Worm (Caenorhabditis elegans): Measurements from ENCODE around the gene T20D4.19.

ce11 chrV:3409498-3409897, 21.9 kb downstream of the T20D4.19 start:
- TF ChIP-seq ZK546.5 (tag; optimal IDR thresholded peaks at IDR 0.05) (no peak), nhr-11 (tag; optimal IDR thresholded peaks at IDR 0.05) (no peak), nhr-12 (tag; optimal IDR thresholded peaks at IDR 0.05) (no peak), ama-1 (optimal IDR thresholded peaks at IDR 0.05) (no peak), lin-11 (tag; optimal IDR thresholded peaks at IDR 0.05) (no peak), unc-62 (GFP tag; optimal IDR thresholded peaks at IDR 0.05) (no peak), fos-1 (tag; optimal IDR thresholded peaks at IDR 0.05) (no peak), elt-1 (tag; optimal IDR thresholded peaks at IDR 0.05) (no peak), R02D3.7 (tag; optimal IDR thresholded peaks at IDR 0.05) (no peak), ceh-82 (tag; optimal IDR thresholded peaks at IDR 0.05) (no peak), nhr-77 (tag; optimal IDR thresholded peaks at IDR 0.05) (no peak)
